Worm (Caenorhabditis elegans): ENCODE results near the gene pfut-1.

DNA sequence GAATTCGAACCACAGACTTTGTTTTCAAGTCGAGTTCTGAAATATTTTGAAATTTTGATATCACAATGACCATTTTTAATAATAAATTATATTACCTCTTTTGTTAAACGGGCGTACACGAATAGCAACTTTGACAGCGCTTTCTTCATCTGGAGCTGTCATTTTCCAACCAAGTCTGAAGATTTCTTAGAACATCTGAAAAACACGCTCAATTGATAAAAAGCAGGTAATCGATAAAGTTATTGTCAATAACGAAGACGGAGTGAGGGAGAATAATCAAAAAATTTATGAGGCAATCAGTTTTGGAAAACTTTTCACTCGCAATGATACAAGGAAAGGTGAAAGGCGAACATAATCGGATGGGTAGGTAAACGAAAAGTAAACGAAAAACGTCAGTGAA is 12.9 kb downstream of the pfut-1 start, which contains the start of gene klp-4:
- TF ChIP-seq ztf-29 (GFP tag; IDR thresholded peaks at IDR 0.05) (no peak), tab-1 (GFP tag; IDR thresholded peaks at IDR 0.05) (no peak)
